Fruit fly (Drosophila melanogaster) whole organism, embryonic: ENCODE data around the gene CG42824.

Experiments
- Awh ChIP-seq: fragments of 200-800 bp; sonication (Bioruptor generic); IDR thresholded peaks from 2 replicates; pipeline ENCODE4, ENCODE4 v1.3.6; 2022; ENCODE audit warnings: missing biosample characterization, missing genetic modification characterization
- CG10431 ChIP-seq: fragments of 200-800 bp; sonication (Bioruptor generic); optimal IDR thresholded peaks from 3 replicates; lab custom pipeline; 2018; ENCODE audit warnings: missing biosample characterization, mild to moderate bottlenecking, missing genetic modification characterization
- CG10462 ChIP-seq: fragments of 200-800 bp; sonication (Bioruptor generic); optimal IDR thresholded peaks from 2 replicates; lab custom pipeline; 2016; ENCODE audit warnings: missing biosample characterization, missing genetic modification characterization
- CG12219 ChIP-seq: fragments of 200-800 bp; sonication (Bioruptor generic); optimal IDR thresholded peaks from 3 replicates; lab custom pipeline; 2018; ENCODE audit warnings: missing biosample characterization, mild to moderate bottlenecking, missing genetic modification characterization
- CG13624 ChIP-seq: fragments of 200-800 bp; sonication (Bioruptor generic); optimal IDR thresholded peaks from 2 replicates; lab custom pipeline; 2016; ENCODE audit warnings: missing biosample characterization, missing genetic modification characterization
- CG13894 ChIP-seq: fragments of 200-800 bp; sonication (Bioruptor generic); optimal IDR thresholded peaks from 3 replicates; lab custom pipeline; 2018; ENCODE audit warnings: missing biosample characterization, mild to moderate bottlenecking, missing genetic modification characterization, moderate library complexity
- CG14050 ChIP-seq: fragments of 200-800 bp; sonication (Bioruptor generic); IDR thresholded peaks from 3 replicates; pipeline ENCODE4 v1.3.6; 2022; ENCODE audit warnings: missing biosample characterization, missing genetic modification characterization
- CG2678 ChIP-seq: fragments of 200-800 bp; sonication (Bioruptor generic); optimal IDR thresholded peaks from 3 replicates; lab custom pipeline; 2019; ENCODE audit warnings: missing biosample characterization, mild to moderate bottlenecking, missing genetic modification characterization, moderate library complexity
- CG2712 ChIP-seq: fragments of 200-800 bp; optimal IDR thresholded peaks from 3 replicates; lab custom pipeline; 2019; ENCODE audit warnings: missing biosample characterization, mild to moderate bottlenecking, missing genetic modification characterization, moderate library complexity
- CG2889 ChIP-seq: fragments of 200-800 bp; sonication (Bioruptor generic); IDR thresholded peaks from 3 replicates; pipeline ENCODE4 v1.3.6; 2022; ENCODE audit warnings: missing biosample characterization, missing genetic modification characterization
- CG4360 ChIP-seq: fragments of 200-800 bp; sonication (Bioruptor generic); IDR thresholded peaks from 2 replicates; pipeline ENCODE4 v1.3.6; 2022; ENCODE audit warnings: missing biosample characterization, missing genetic modification characterization
- CG4617 ChIP-seq: fragments of 200-800 bp; sonication (Bioruptor generic); optimal IDR thresholded peaks from 3 replicates; lab custom pipeline; 2016; ENCODE audit warnings: missing biosample characterization, missing genetic modification characterization, borderline replicate concordance
- CG5953 ChIP-seq: fragments of 200-800 bp; sonication (Bioruptor generic); IDR thresholded peaks from 2 replicates; pipeline ENCODE4 v1.3.6; 2022; ENCODE audit warnings: missing biosample characterization, missing genetic modification characterization
- CG6254 ChIP-seq: fragments of 200-800 bp; sonication (Bioruptor generic); optimal IDR thresholded peaks from 3 replicates; lab custom pipeline; 2017; ENCODE audit warnings: mild to moderate bottlenecking, missing biosample characterization, missing genetic modification reagents, missing genetic modification characterization
- CG6683 ChIP-seq: fragments of 200-800 bp; sonication (Bioruptor generic); optimal IDR thresholded peaks from 2 replicates; lab custom pipeline; 2017; ENCODE audit warnings: missing biosample characterization, mild to moderate bottlenecking, missing genetic modification characterization, missing genetic modification reagents
- CG6689 ChIP-seq: fragments of 200-800 bp; sonication (Bioruptor generic); IDR thresholded peaks from 2 replicates; pipeline ENCODE4 v1.3.6; 2022; ENCODE audit warnings: missing biosample characterization, missing genetic modification characterization
- CG7357 ChIP-seq: fragments of 200-800 bp; sonication (Bioruptor generic); IDR thresholded peaks from 3 replicates; pipeline ENCODE4 v1.3.6; 2022; ENCODE audit warnings: missing biosample characterization, missing genetic modification characterization
- CG7556 ChIP-seq: fragments of 200-800 bp; sonication (Bioruptor generic); optimal IDR thresholded peaks from 2 replicates; lab custom pipeline; 2017; ENCODE audit warnings: missing biosample characterization, mild to moderate bottlenecking, missing genetic modification characterization
- CG7987 ChIP-seq: fragments of 200-800 bp; sonication (Bioruptor generic); optimal IDR thresholded peaks from 2 replicates; lab custom pipeline; 2018; ENCODE audit warnings: missing biosample characterization, mild to moderate bottlenecking, missing genetic modification characterization, moderate library complexity
- CG8290 ChIP-seq, 3 experiments: fragments of 200-800 bp; sonication (Bioruptor generic); optimal IDR thresholded peaks; 2 replicates each; lab custom pipeline; 2016 to 2019; ENCODE audit warnings: missing biosample characterization in 3 of 3, missing genetic modification characterization in 3 of 3, mild to moderate bottlenecking in 2 of 3, moderate library complexity in 1 of 3
- D19B ChIP-seq: fragments of 200-800 bp; sonication (Bioruptor generic); optimal IDR thresholded peaks from 2 replicates; lab custom pipeline; 2017; ENCODE audit warnings: missing biosample characterization, mild to moderate bottlenecking, missing genetic modification characterization
- Doc3 ChIP-seq: fragments of 200-800 bp; sonication (Bioruptor generic); IDR thresholded peaks from 3 replicates; pipeline ENCODE4 v1.3.6; 2022; ENCODE audit warnings: missing biosample characterization, missing genetic modification characterization; ENCODE audit not compliant: partially characterized antibody
- Hmx ChIP-seq: fragments of 200-800 bp; sonication (Bioruptor generic); optimal IDR thresholded peaks from 2 replicates; lab custom pipeline; 2016; ENCODE audit warnings: missing biosample characterization, missing genetic modification characterization
- MBD-R2 ChIP-seq: fragments of 200-800 bp; sonication (Bioruptor generic); IDR thresholded peaks from 2 replicates; pipeline ENCODE4 v1.3.6; 2022; ENCODE audit warnings: missing biosample characterization, missing genetic modification characterization
- Meics ChIP-seq: fragments of 200-800 bp; sonication (Bioruptor generic); optimal IDR thresholded peaks from 2 replicates; lab custom pipeline; 2017; ENCODE audit warnings: missing biosample characterization, mild to moderate bottlenecking, missing genetic modification characterization
- Mrtf ChIP-seq: fragments of 200-800 bp; sonication (Bioruptor generic); IDR thresholded peaks from 3 replicates; pipeline ENCODE4 v1.3.6; 2022; ENCODE audit warnings: missing biosample characterization, missing genetic modification characterization
- Oli ChIP-seq: fragments of 200-800 bp; sonication (Bioruptor generic); optimal IDR thresholded peaks from 2 replicates; lab custom pipeline; 2018; ENCODE audit warnings: missing biosample characterization, mild to moderate bottlenecking, missing genetic modification characterization, moderate library complexity
- Ravus ChIP-seq: fragments of 200-800 bp; sonication (Bioruptor generic); IDR thresholded peaks from 2 replicates; pipeline ENCODE4 v1.3.6; 2022; ENCODE audit warnings: missing biosample characterization, missing genetic modification characterization
- Usf ChIP-seq: fragments of 200-800 bp; sonication (Bioruptor generic); optimal IDR thresholded peaks from 2 replicates; lab custom pipeline; 2017; ENCODE audit warnings: missing genotype, missing biosample characterization, missing genetic modification characterization
- ap ChIP-seq: fragments of 200-800 bp; sonication (Bioruptor generic); IDR thresholded peaks from 2 replicates; pipeline ENCODE4 v1.3.6; 2022; ENCODE audit warnings: missing biosample characterization, missing genetic modification characterization
- br ChIP-seq: fragments of >200 bp; optimal IDR thresholded peaks from 2 replicates; lab custom pipeline; 2017
- cato ChIP-seq: fragments of 200-800 bp; sonication (Bioruptor generic); optimal IDR thresholded peaks from 2 replicates; lab custom pipeline; 2016; ENCODE audit warnings: missing biosample characterization, missing genetic modification characterization, borderline replicate concordance
- dati ChIP-seq: fragments of 200-800 bp; sonication (Bioruptor generic); IDR thresholded peaks from 2 replicates; pipeline ENCODE4 v1.3.6; 2022; ENCODE audit warnings: missing biosample characterization, missing genetic modification characterization
- dmrt11E ChIP-seq: fragments of 200-800 bp; sonication (Bioruptor generic); optimal IDR thresholded peaks from 3 replicates; lab custom pipeline; 2018; ENCODE audit warnings: missing biosample characterization, mild to moderate bottlenecking, missing genetic modification characterization, moderate library complexity
- dpn ChIP-seq, 2 experiments: fragments of 200-800 bp; sonication (Bioruptor generic); optimal IDR thresholded peaks; 3 replicates each; lab custom pipeline; 2016; ENCODE audit warnings: missing biosample characterization in 2 of 2, missing genetic modification characterization in 2 of 2
- eve ChIP-seq, 2 experiments: fragments of >200 bp; optimal IDR thresholded peaks; 2 replicates each; lab custom pipeline; 2017; ENCODE audit warnings: missing biosample characterization in 2 of 2, missing genetic modification characterization in 2 of 2
- ftz-f1 ChIP-seq: fragments of 200-800 bp; sonication (Bioruptor generic); optimal IDR thresholded peaks from 2 replicates; lab custom pipeline; 2016; ENCODE audit warnings: missing biosample characterization, missing genetic modification characterization
- gce ChIP-seq: fragments of 200-800 bp; sonication (Bioruptor generic); IDR thresholded peaks from 3 replicates; pipeline ENCODE4 v1.3.6; 2022; ENCODE audit warnings: missing biosample characterization, missing genetic modification characterization
- h ChIP-seq: fragments of >200 bp; optimal IDR thresholded peaks from 2 replicates; lab custom pipeline; 2017
- kni ChIP-seq: fragments of 200-800 bp; sonication (Bioruptor generic); optimal IDR thresholded peaks from 3 replicates; lab custom pipeline; 2017; ENCODE audit warnings: mild to moderate bottlenecking, missing biosample characterization, missing genetic modification reagents, missing genetic modification characterization
- lbe ChIP-seq: fragments of 200-800 bp; sonication (Bioruptor generic); optimal IDR thresholded peaks from 2 replicates; lab custom pipeline; 2016; ENCODE audit warnings: missing biosample characterization, mild to moderate bottlenecking, missing genetic modification characterization
- maf-S ChIP-seq: fragments of 200-800 bp; sonication (Bioruptor generic); optimal IDR thresholded peaks from 2 replicates; lab custom pipeline; 2016; ENCODE audit warnings: missing biosample characterization, missing genetic modification characterization
- onecut ChIP-seq: fragments of 200-800 bp; sonication (Bioruptor generic); IDR thresholded peaks from 2 replicates; pipeline ENCODE4 v1.3.6; 2022; ENCODE audit warnings: missing biosample characterization, missing genetic modification characterization
- pita ChIP-seq: fragments of 200-800 bp; sonication (Bioruptor generic); optimal IDR thresholded peaks from 2 replicates; lab custom pipeline; 2017; ENCODE audit warnings: missing biosample characterization, mild to moderate bottlenecking, missing genetic modification characterization
- sc ChIP-seq, 3 experiments: fragments of >200 bp in 2 of 3; fragments of 200-800 bp in 1 of 3; sonication (Bioruptor generic) in 1 of 3; optimal IDR thresholded peaks; 2 replicates in 2 of 3; 3 replicates in 1 of 3; lab custom pipeline; 2017; ENCODE audit warnings: mild to moderate bottlenecking in 1 of 3, missing biosample characterization in 1 of 3, missing genetic modification characterization in 1 of 3, missing genetic modification reagents in 1 of 3
- tgo ChIP-seq: fragments of 200-800 bp; sonication (Bioruptor generic); IDR thresholded peaks from 3 replicates; pipeline ENCODE4 v1.3.6; 2022; ENCODE audit warnings: missing biosample characterization, missing genetic modification characterization
- unc-4 ChIP-seq: fragments of 200-800 bp; sonication (Bioruptor generic); IDR thresholded peaks from 2 replicates; pipeline ENCODE4 v1.3.6; 2022; ENCODE audit warnings: missing biosample characterization, missing genetic modification characterization; ENCODE audit not compliant: partially characterized antibody
- vnd ChIP-seq: fragments of 200-800 bp; sonication (Bioruptor generic); IDR thresholded peaks from 3 replicates; pipeline ENCODE4 v1.3.6; 2022; ENCODE audit warnings: missing biosample characterization, missing genetic modification characterization; ENCODE audit not compliant: partially characterized antibody
- wdn ChIP-seq: fragments of 200-800 bp; sonication (Bioruptor generic); IDR thresholded peaks from 2 replicates; pipeline ENCODE4 v1.3.6; 2022; ENCODE audit warnings: missing biosample characterization, missing genetic modification characterization
- zf30C ChIP-seq: fragments of 200-800 bp; sonication (Bioruptor generic); optimal IDR thresholded peaks from 3 replicates; lab custom pipeline; 2018; ENCODE audit warnings: missing biosample characterization, mild to moderate bottlenecking, missing genetic modification characterization

Gene CG42824

DNA sequence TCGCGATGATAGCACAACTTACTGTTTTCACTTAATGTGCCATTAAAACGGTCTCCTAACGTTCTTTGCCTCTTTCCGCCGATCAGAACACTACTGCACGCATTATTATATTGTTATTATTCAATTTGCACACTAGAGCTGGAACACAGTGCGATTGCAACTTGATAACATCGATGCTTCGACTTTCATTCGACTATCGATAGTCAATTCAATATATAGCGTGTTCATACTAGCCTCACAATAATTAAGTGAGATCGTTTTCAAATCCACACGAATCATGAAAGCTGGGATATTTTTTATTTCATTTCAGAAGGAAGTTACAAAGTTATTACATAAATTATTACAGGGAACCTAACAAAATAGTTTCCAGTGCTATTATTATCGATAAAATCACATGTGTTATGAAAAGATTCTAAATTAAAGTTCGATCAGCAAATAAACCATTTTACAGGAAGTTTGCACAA, 5.0 kb downstream of the CG42824 start (continued):
- TF ChIP-seq onecut (GFP tag; lab: Robert Waterston, UW) (no peak), ftz-f1 (GFP tag; lab: Kevin White, UChicago) (no peak), tgo (GFP tag; lab: Robert Waterston, UW) (peak; percentile 40; the same call in 1 of the 3 replicates), ap (GFP tag; lab: Robert Waterston, UW) (no peak), eve (GFP tag; optimal IDR thresholded peaks at IDR 0.05; lab: Kevin White, UChicago) (no peak), CG10431 (GFP tag; lab: Kevin White, UChicago) (no peak), CG13624 (GFP tag; lab: Kevin White, UChicago) (peak; percentile 39), dpn (GFP tag; optimal IDR thresholded peaks at IDR 0.05; lab: Kevin White, UChicago) (peak; percentile 61 to 70), dati (GFP tag; lab: Robert Waterston, UW) (no peak), CG14050 (GFP tag; lab: Robert Waterston, UW) (peak; percentile 11; the same call in 1 of the 3 replicates), lbe (GFP tag; lab: Kevin White, UChicago) (peak; percentile 3), wdn (GFP tag; lab: Robert Waterston, UW) (0 out of 2 replicates have a peak, but pooled peaks have one; percentile 8), CG4617 (peak; percentile 79), pita (GFP tag; lab: Kevin White, UChicago) (no peak), CG13894 (tag; lab: Kevin White, UChicago) (no peak), Oli (peak; percentile 55), CG7987 (no peak), br (lab: Kevin White, UChicago) (no peak), CG5953 (GFP tag; lab: Robert Waterston, UW) (no peak), dmrt11E (tag; lab: Kevin White, UChicago) (peak; percentile 15), Ravus (GFP tag; lab: Robert Waterston, UW) (no peak), sc (optimal IDR thresholded peaks at IDR 0.05; lab: Kevin White, UChicago) (no peak), sc (GFP tag; optimal IDR thresholded peaks at IDR 0.05; lab: Kevin White, UChicago) (no peak), Hmx (GFP tag; lab: Kevin White, UChicago) (peak; percentile 8), CG4360 (no peak), CG2889 (GFP tag; lab: Robert Waterston, UW) (no peak), CG6683 (GFP tag; lab: Kevin White, UChicago) (peak; percentile 1), Mrtf (GFP tag; lab: Robert Waterston, UW) (no peak), CG6689 (GFP tag; lab: Robert Waterston, UW) (no peak), CG8290 (GFP tag; optimal IDR thresholded peaks at IDR 0.05; lab: Kevin White, UChicago) (peak; percentile 17), CG8290 (tag; optimal IDR thresholded peaks at IDR 0.05; lab: Kevin White, UChicago) (peak in 1 of 2 experiments; percentile 81), Doc3 (GFP tag; lab: Robert Waterston, UW) (peak; percentile 51; the same call in 2 of the 3 replicates), vnd (GFP tag; lab: Robert Waterston, UW) (peak; percentile 72), CG7556 (GFP tag; lab: Kevin White, UChicago) (peak; percentile 13), unc-4 (GFP tag; lab: Robert Waterston, UW) (peak; percentile 78), maf-S (peak; percentile 56), CG7357 (GFP tag; lab: Robert Waterston, UW) (peak; percentile 94), CG2678 (tag; lab: Kevin White, UChicago) (peak; percentile 59), kni (no peak), CG10462 (GFP tag; lab: Kevin White, UChicago) (no peak), gce (GFP tag; lab: Robert Waterston, UW) (no peak), Usf (GFP tag; lab: Kevin White, UChicago) (no peak), CG6254 (no peak), Awh (GFP tag; lab: Robert Waterston, UW) (no peak), cato (GFP tag; lab: Kevin White, UChicago) (peak; percentile 6), h (lab: Kevin White, UChicago) (no peak), Meics (GFP tag; lab: Kevin White, UChicago) (peak; percentile 33), CG2712 (peak; percentile 52), CG12219 (GFP tag; lab: Kevin White, UChicago) (no peak), zf30C (GFP tag; lab: Kevin White, UChicago) (no peak), MBD-R2 (GFP tag; lab: Robert Waterston, UW) (peak; percentile 65), D19B (GFP tag; lab: Kevin White, UChicago) (no peak)
